Worm (Caenorhabditis elegans) whole organism, L4 larva: ENCODE data around the gene gtf-2F1.

Source experiments
- Y105C5A.15 ChIP-seq: fragments of 200-800 bp; sonication (Bioruptor generic); IDR thresholded peaks from 2 replicates; pipeline ENCODE4 v1.3.6; 2022; ENCODE audit warnings: missing genetic modification characterization, missing compliant biosample characterization
- lin-13 ChIP-seq: fragments of 150-350 bp; optimal IDR thresholded peaks from 2 replicates; lab custom pipeline; 2014; ENCODE audit warnings: missing biosample characterization, missing genetic modification reagents, missing genetic modification characterization
- lir-3 ChIP-seq: sonication (generic microtip); optimal IDR thresholded peaks from 2 replicates; lab custom pipeline; 2016; ENCODE audit warnings: mild to moderate bottlenecking, missing genetic modification characterization, missing compliant biosample characterization
- mdt-29 ChIP-seq: fragments of 200-800 bp; sonication (Bioruptor generic); IDR thresholded peaks from 2 replicates; pipeline ENCODE4 v1.3.6; 2022; ENCODE audit warnings: missing genetic modification reagents, missing genetic modification characterization, missing compliant biosample characterization
- nhr-11 ChIP-seq: fragments of 150-350 bp; optimal IDR thresholded peaks from 2 replicates; lab custom pipeline; 2014; ENCODE audit warnings: missing biosample characterization, missing genetic modification characterization
- nhr-237 ChIP-seq: sonication (generic microtip); optimal IDR thresholded peaks from 2 replicates; lab custom pipeline; 2017; ENCODE audit warnings: missing biosample characterization, missing genetic modification characterization
- nhr-6 ChIP-seq: fragments of 150-350 bp; optimal IDR thresholded peaks from 2 replicates; lab custom pipeline; 2014; ENCODE audit warnings: missing biosample characterization, missing genetic modification characterization

- no peak for TF ChIP-seq nhr-11 (tag; lab: Kevin White, UChicago)
- TF ChIP-seq lin-13 = no peak
- no peak for TF ChIP-seq Y105C5A.15 (GFP tag; lab: Robert Waterston, UW)
- no peak for TF ChIP-seq mdt-29 (GFP tag; lab: Robert Waterston, UW)
- no peak for TF ChIP-seq lir-3 (tag; lab: Kevin White, UChicago)
- no peak for TF ChIP-seq nhr-237
- no peak for TF ChIP-seq nhr-6
These were observed 38.5 kb downstream of the gtf-2F1 start, which contains the start of gene athp-2 for ce11 chrII:4339882-4340281.
